Worm (Caenorhabditis elegans): Measurements from ENCODE around the gene gei-4.
A peak's percentile ranks its signal among the peaks of the same experiment; 100 is the strongest.

gei-4 gene

ce11 chrIII:349511-350165, 5.0 kb downstream of the gei-4 start (continued):
- TF ChIP-seq pqm-1 (tag; optimal IDR thresholded peaks at IDR 0.05): no peak
- peak; percentile 74 for TF ChIP-seq fos-1 (tag; optimal IDR thresholded peaks at IDR 0.05)
- peak; percentile 86 for TF ChIP-seq ceh-88 (GFP tag; IDR thresholded peaks at IDR 0.05)
- TF ChIP-seq lin-14 (GFP tag; optimal IDR thresholded peaks at IDR 0.05): peak; percentile 99
- TF ChIP-seq tbx-2 (tag; optimal IDR thresholded peaks at IDR 0.05): peak; percentile 97

DNA sequence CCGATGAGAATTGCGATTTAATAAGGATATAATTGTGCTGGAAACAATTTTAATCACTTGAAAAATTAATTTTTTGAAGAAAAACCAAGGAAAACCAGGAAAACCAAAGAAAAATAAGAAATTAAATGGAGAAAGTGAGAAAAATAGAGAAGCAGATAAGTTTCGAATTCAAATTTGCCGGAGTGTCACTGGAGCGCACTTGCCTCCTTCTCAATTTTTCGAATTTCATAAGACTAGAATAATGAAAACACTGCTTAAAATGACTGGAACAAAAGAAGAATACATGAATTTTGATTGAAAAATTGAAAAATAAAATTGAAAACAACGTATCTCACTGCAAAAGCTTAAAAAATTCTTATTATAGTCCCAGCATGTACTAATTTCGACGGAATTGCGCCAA, 6.1 kb downstream of the gei-4 start:
- TF ChIP-seq pqm-1 (tag; optimal IDR thresholded peaks at IDR 0.05) (no peak), ztf-11 (tag; optimal IDR thresholded peaks at IDR 0.05) (no peak), efl-1 (optimal IDR thresholded peaks at IDR 0.05) (peak; percentile 38 to 57), efl-1 (GFP tag; optimal IDR thresholded peaks at IDR 0.05 in 1 of 2) (peak; percentile 75 to 96), swsn-7 (tag; optimal IDR thresholded peaks at IDR 0.05) (no peak), vab-15 (tag; optimal IDR thresholded peaks at IDR 0.05) (no peak), lsy-2 (tag; optimal IDR thresholded peaks at IDR 0.05) (peak; percentile 2 to 47), nhr-47 (tag; optimal IDR thresholded peaks at IDR 0.05) (no peak), nhr-85 (tag) (peak; percentile 59), alr-1 (tag; optimal IDR thresholded peaks at IDR 0.05; ENCODE audit: borderline replicate concordance) (no peak), C34B4.2 (tag; optimal IDR thresholded peaks at IDR 0.05) (no peak), hpl-2 (GFP tag; optimal IDR thresholded peaks at IDR 0.05) (no peak), ets-5 (GFP tag; IDR thresholded peaks at IDR 0.05) (no peak), snu-23 (GFP tag; optimal IDR thresholded peaks at IDR 0.05) (peak; percentile 15), ceh-82 (tag; optimal IDR thresholded peaks at IDR 0.05) (peak in 1 of 3 experiments; percentile 22), dpl-1 (GFP tag; optimal IDR thresholded peaks at IDR 0.05) (peak; percentile 34 to 61 (median 51)), mab-9 (GFP tag; IDR thresholded peaks at IDR 0.05) (no peak), ceh-63 (GFP tag; optimal IDR thresholded peaks at IDR 0.05) (no peak), tbx-2 (tag; optimal IDR thresholded peaks at IDR 0.05) (no peak), ztf-4 (tag; optimal IDR thresholded peaks at IDR 0.05) (peak; percentile 66), skn-1 (tag; optimal IDR thresholded peaks at IDR 0.05) (peak; percentile 11), lir-3 (tag; optimal IDR thresholded peaks at IDR 0.05; ENCODE audit: poor library complexity) (peak; percentile 1), ama-1 (optimal IDR thresholded peaks at IDR 0.05) (no peak), efl-3 (GFP tag; optimal IDR thresholded peaks at IDR 0.05) (no peak), lin-13 (GFP tag; optimal IDR thresholded peaks at IDR 0.05) (peak; percentile 16), nhr-20 (tag; optimal IDR thresholded peaks at IDR 0.05) (peak; percentile 22), nhr-12 (tag; optimal IDR thresholded peaks at IDR 0.05) (no peak), nhr-237 (tag; optimal IDR thresholded peaks at IDR 0.05) (no peak), lin-35 (GFP tag; optimal IDR thresholded peaks at IDR 0.05) (peak; percentile 59 to 72)

DNA sequence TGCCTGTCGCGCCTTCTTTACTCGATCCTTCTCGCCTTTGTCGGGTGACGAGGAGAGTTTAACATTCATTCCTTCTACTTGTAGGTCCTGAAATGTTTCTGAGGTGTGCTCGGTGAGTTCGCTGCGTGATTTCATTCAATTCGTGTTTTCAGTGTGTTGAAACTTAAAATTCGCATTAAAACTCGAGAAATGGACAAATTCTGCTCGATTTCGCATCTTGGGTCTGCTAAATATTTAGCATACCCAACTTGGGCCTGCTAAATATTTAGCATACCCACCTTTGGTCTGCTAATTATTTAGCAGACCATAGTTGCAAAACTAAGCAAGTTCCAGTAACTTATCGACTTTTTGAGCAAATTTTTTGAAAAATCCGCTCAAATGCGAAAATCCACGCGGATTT, 7.2 kb downstream of the gei-4 start:
- TF ChIP-seq C04F5.9 (tag; optimal IDR thresholded peaks at IDR 0.05) (no peak), pag-3 (tag; optimal IDR thresholded peaks at IDR 0.05; ENCODE audit: borderline replicate concordance, insufficient read depth) (no peak), efl-3 (GFP tag; optimal IDR thresholded peaks at IDR 0.05) (no peak), mdl-1 (tag; optimal IDR thresholded peaks at IDR 0.05) (no peak), mef-2 (tag; optimal IDR thresholded peaks at IDR 0.05) (no peak), snpc-4 (tag; optimal IDR thresholded peaks at IDR 0.05) (no peak), nhr-47 (tag; optimal IDR thresholded peaks at IDR 0.05) (no peak), C34B4.2 (tag; optimal IDR thresholded peaks at IDR 0.05) (no peak), unc-86 (tag; optimal IDR thresholded peaks at IDR 0.05) (no peak), egl-13 (tag; optimal IDR thresholded peaks at IDR 0.05) (no peak), C16A3.4 (tag; optimal IDR thresholded peaks at IDR 0.05) (no peak), nhr-19 (GFP tag; conservative IDR thresholded peaks at IDR 0.05) (no peak), nhr-71 (tag; optimal IDR thresholded peaks at IDR 0.05) (no peak), hpl-2 (GFP tag; optimal IDR thresholded peaks at IDR 0.05) (no peak), aha-1 (tag; optimal IDR thresholded peaks at IDR 0.05) (no peak), nhr-12 (tag; optimal IDR thresholded peaks at IDR 0.05) (no peak), grh-1 (GFP tag; IDR thresholded peaks at IDR 0.05) (no peak), alr-1 (tag; optimal IDR thresholded peaks at IDR 0.05; ENCODE audit: borderline replicate concordance) (no peak), hlh-17 (GFP tag; optimal IDR thresholded peaks at IDR 0.05; ENCODE audit: borderline replicate concordance) (no peak)
